Worm (Caenorhabditis elegans): Measurements from ENCODE around the gene F23F1.4.

ce11 chrII:73892-74291, 45.7 kb upstream of the F23F1.4 start:
- no peak for TF ChIP-seq ztf-4 (tag; optimal IDR thresholded peaks at IDR 0.05)
- TF ChIP-seq nhr-25 (tag; optimal IDR thresholded peaks at IDR 0.05) = no peak
- TF ChIP-seq nhr-237 (tag; optimal IDR thresholded peaks at IDR 0.05) = no peak
- TF ChIP-seq egl-27 (tag; optimal IDR thresholded peaks at IDR 0.05) = no peak
- TF ChIP-seq nhr-11 (tag; optimal IDR thresholded peaks at IDR 0.05) = no peak
- TF ChIP-seq nhr-12 (tag; optimal IDR thresholded peaks at IDR 0.05) = no peak
- no peak for TF ChIP-seq ama-1 (optimal IDR thresholded peaks at IDR 0.05)

Measured in whole organism, L2 larva.